Fruit fly (Drosophila melanogaster) whole organism, adult: Measurements from ENCODE around the gene Gr93b.

Experiments used
- CG11617 ChIP-seq: fragments of 200-800 bp; sonication (Bioruptor generic); optimal IDR thresholded peaks from 2 replicates; lab custom pipeline; 2017; ENCODE audit warnings: mild to moderate bottlenecking, missing biosample characterization, missing genetic modification reagents, missing genetic modification characterization
- CG1620 ChIP-seq: fragments of 200-800 bp; sonication (Bioruptor generic); optimal IDR thresholded peaks from 2 replicates; lab custom pipeline; 2016; ENCODE audit warnings: missing biosample characterization, missing genetic modification characterization
- CG33017 ChIP-seq: fragments of 200-800 bp; sonication (Bioruptor generic); optimal IDR thresholded peaks from 2 replicates; lab custom pipeline; 2018; ENCODE audit warnings: missing biosample characterization, mild to moderate bottlenecking, missing genetic modification characterization, moderate library complexity
- Hr96 ChIP-seq: fragments of 200-800 bp; sonication (Bioruptor generic); optimal IDR thresholded peaks from 2 replicates; lab custom pipeline; 2016; ENCODE audit warnings: missing biosample characterization, missing genetic modification characterization
- Mnt ChIP-seq: fragments of 200-800 bp; sonication (Bioruptor generic); optimal IDR thresholded peaks from 2 replicates; lab custom pipeline; 2016; ENCODE audit warnings: missing biosample characterization, mild to moderate bottlenecking, missing genetic modification characterization
- bab1 ChIP-seq: fragments of 200-800 bp; sonication (Bioruptor generic); optimal IDR thresholded peaks from 3 replicates; lab custom pipeline; 2019; ENCODE audit warnings: missing biosample characterization, mild to moderate bottlenecking, missing genetic modification characterization, moderate library complexity
- cic ChIP-seq: fragments of 200-800 bp; sonication (Bioruptor generic); optimal IDR thresholded peaks from 2 replicates; lab custom pipeline; 2017; ENCODE audit warnings: missing biosample characterization, mild to moderate bottlenecking, missing genetic modification characterization, moderate library complexity
- kay ChIP-seq: fragments of 200-800 bp; sonication (Bioruptor generic); peaks from one replicate; lab custom pipeline; 2016; ENCODE audit warnings: missing biosample characterization, missing genetic modification characterization, borderline replicate concordance
- ovo ChIP-seq: fragments of 200-800 bp; sonication (Bioruptor generic); optimal IDR thresholded peaks from 2 replicates; lab custom pipeline; 2016; ENCODE audit warnings: missing biosample characterization, missing genetic modification characterization
- tj ChIP-seq: fragments of 200-800 bp; sonication (Bioruptor generic); optimal IDR thresholded peaks from 3 replicates; lab custom pipeline; 2017; ENCODE audit warnings: missing biosample characterization, mild to moderate bottlenecking, missing genetic modification characterization, moderate library complexity
- toe ChIP-seq: fragments of 200-800 bp; sonication (Bioruptor generic); optimal IDR thresholded peaks from 2 replicates; lab custom pipeline; 2016; ENCODE audit warnings: missing biosample characterization, missing genetic modification characterization

- no peak for TF ChIP-seq kay
- no peak for TF ChIP-seq Mnt (GFP tag; lab: Kevin White, UChicago)
- TF ChIP-seq toe (GFP tag; lab: Kevin White, UChicago): no peak
- no peak for TF ChIP-seq CG1620 (GFP tag; lab: Kevin White, UChicago)
- TF ChIP-seq bab1 (GFP tag; lab: Kevin White, UChicago): peak; percentile 41
- no peak for TF ChIP-seq Hr96 (GFP tag; lab: Kevin White, UChicago)
- TF ChIP-seq CG11617 (GFP tag; lab: Kevin White, UChicago): no peak
- TF ChIP-seq cic (GFP tag; lab: Kevin White, UChicago): no peak
- TF ChIP-seq tj: no peak
- TF ChIP-seq ovo (GFP tag; lab: Kevin White, UChicago): peak; percentile 88
- no peak for TF ChIP-seq CG33017 (tag; lab: Kevin White, UChicago)
Observed at dm6 chr3R:21852579-21853233, 9.1 kb upstream of the Gr93b start.
